Worm (Caenorhabditis elegans): Measurements from ENCODE around the gene dre-1.

The dre-1 gene

DNA sequence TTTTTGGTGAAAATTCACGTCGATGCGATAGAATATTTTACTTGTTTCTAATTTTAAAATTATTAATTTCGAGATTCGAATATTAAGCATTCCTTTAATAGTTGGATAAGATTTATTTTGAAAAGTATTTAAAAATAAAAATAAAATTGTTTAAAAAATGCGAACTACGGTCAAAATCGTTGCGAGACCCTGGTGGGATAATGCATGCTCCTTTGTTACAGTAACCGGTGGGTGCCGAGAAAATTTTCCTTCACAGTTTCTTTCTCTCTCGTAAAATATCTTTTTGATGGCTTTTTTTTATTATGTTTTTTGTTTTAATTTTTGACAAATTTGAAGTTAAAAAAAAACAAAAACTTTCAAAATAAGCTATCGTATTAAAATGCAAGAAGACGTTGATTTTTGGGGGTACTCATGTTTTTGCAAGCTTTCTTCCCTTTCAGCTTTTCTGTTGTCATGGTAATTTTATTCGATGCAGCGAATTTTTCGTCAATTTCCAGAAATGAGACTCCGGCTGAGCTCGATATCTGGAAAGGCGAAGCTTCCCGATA is 49.6 kb downstream of the dre-1 start, which contains the start of gene dgtr-1:
TSS of gene dgtr-1 (plus strand) at position 498 of the 548 bp plus-strand sequence.
- TF ChIP-seq zip-4 (GFP tag; optimal IDR thresholded peaks at IDR 0.05) (no peak), elt-3 (tag; optimal IDR thresholded peaks at IDR 0.05) (no peak), tbx-2 (tag; optimal IDR thresholded peaks at IDR 0.05) (no peak), lin-39 (tag; optimal IDR thresholded peaks at IDR 0.05) (no peak), dsc-1 (tag; optimal IDR thresholded peaks at IDR 0.05) (no peak), unc-98 (GFP tag; IDR thresholded peaks at IDR 0.05) (no peak), rnt-1 (tag; optimal IDR thresholded peaks at IDR 0.05) (no peak), lir-3 (tag; optimal IDR thresholded peaks at IDR 0.05; ENCODE audit: poor library complexity) (no peak), pax-3 (tag; optimal IDR thresholded peaks at IDR 0.05) (no peak), ztf-4 (tag; optimal IDR thresholded peaks at IDR 0.05) (no peak), elt-2 (tag; optimal IDR thresholded peaks at IDR 0.05) (no peak), mdl-1 (tag; optimal IDR thresholded peaks at IDR 0.05) (no peak), blmp-1 (tag; optimal IDR thresholded peaks at IDR 0.05) (no peak), tlp-1 (tag; optimal IDR thresholded peaks at IDR 0.05) (no peak)

DNA sequence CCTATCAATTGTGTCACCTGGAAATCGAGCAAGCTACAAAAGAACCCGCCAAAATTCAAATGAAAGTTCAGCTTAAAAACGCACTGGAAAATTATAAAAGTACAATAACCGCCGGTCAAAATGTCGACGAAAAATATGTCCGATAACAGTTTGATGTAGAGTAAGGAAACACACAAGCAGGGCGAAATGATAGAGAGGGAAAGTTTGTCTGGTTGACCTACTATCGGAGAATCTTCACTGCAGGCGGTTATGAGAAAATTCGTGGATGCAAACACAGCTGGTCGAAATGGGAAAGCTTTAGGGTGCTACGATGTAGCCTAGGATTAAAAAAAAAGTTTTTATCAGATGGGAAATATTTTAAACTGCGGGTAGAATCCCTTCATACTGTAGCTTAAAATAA is 50.9 kb downstream of the dre-1 start:
- TF ChIP-seq tlp-1 (tag; optimal IDR thresholded peaks at IDR 0.05) (no peak), fos-1 (tag; optimal IDR thresholded peaks at IDR 0.05) (no peak), blmp-1 (tag; optimal IDR thresholded peaks at IDR 0.05) (peak; percentile 94)

DNA sequence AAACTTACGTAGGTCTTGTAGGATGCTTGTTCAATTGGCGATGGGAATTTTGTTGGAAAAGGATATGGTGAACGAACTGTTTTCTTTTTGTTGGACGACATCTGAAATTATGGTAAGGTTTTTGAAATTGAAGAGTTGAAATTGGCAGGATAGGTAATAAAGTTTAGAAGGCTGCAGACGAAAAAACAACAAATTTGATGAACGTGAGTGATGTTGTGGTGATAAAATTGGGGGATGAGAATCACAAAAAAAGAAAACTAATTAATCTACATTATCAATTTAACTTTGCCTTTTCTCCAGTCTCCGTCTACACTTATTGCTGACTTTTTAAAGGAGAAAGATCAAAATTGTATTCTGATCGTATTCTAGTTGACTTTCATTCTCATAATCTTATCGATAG is 52.5 kb downstream of the dre-1 start, which contains the start of gene cpt-6:
TSS of gene cpt-6 (minus strand) at position 101 of the 400 bp plus-strand sequence.
- peak; percentile 65 for TF ChIP-seq nhr-85 (tag)
- TF ChIP-seq skn-1 (tag; optimal IDR thresholded peaks at IDR 0.05): no peak
- TF ChIP-seq lin-35 (GFP tag; optimal IDR thresholded peaks at IDR 0.05): no peak

DNA sequence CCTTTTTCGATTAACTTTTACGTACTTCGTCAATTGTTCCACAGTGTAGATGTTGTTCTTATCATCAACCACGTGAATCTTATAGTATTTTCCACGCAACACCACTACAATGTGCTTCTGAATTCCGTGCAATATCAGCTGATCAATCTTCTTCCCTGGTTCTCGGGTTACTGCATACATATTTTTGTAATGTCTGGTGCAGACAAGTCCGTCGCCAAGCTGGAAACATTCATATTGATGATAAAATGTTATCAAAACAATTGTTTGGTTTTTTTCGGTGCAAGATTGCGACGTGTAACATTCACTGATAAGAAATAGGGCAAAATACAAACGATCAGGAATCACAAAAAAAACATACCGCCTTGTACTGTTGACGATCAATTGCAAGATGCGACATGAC is 53.8 kb downstream of the dre-1 start:
- TF ChIP-seq elt-2 (tag; optimal IDR thresholded peaks at IDR 0.05): peak; percentile 67
- no peak for TF ChIP-seq nhr-47 (tag; optimal IDR thresholded peaks at IDR 0.05)
- TF ChIP-seq lin-35 (GFP tag; optimal IDR thresholded peaks at IDR 0.05): peak in 1 of 2 experiments; percentile 8

DNA sequence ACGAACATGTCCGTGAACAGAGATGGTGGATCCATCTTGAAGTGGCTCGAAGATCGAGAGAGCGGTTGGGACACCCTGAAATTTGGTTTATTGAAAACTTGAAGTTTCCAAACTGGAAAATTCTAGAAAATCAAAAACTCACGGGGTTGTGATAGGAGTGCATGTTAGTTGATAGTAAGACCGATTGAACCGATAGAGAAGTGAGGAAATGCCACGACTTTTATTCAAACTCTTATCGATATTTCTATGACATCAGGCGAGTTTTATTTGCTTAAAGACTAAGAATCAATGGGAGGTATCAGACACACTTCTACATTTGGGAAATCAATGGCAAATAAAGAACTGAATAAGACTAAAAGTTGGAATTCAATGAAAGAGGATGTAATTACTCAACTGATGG is 57.5 kb downstream of the dre-1 start, which contains the start of gene lec-10:
TSS of gene lec-10 (minus strand) at position 272 of the 400 bp plus-strand sequence.
- TF ChIP-seq ceh-82 (tag; optimal IDR thresholded peaks at IDR 0.05): no peak
- TF ChIP-seq nhr-12 (tag; optimal IDR thresholded peaks at IDR 0.05): no peak
- no peak for TF ChIP-seq nhr-19 (GFP tag; conservative IDR thresholded peaks at IDR 0.05)
- no peak for TF ChIP-seq pax-3 (tag; optimal IDR thresholded peaks at IDR 0.05)
- no peak for TF ChIP-seq ceh-90 (tag; optimal IDR thresholded peaks at IDR 0.05)
- no peak for TF ChIP-seq ztf-4 (tag; optimal IDR thresholded peaks at IDR 0.05)
- TF ChIP-seq jun-1 (tag; optimal IDR thresholded peaks at IDR 0.05): peak; percentile 39
- TF ChIP-seq nhr-76 (tag; optimal IDR thresholded peaks at IDR 0.05): no peak
- no peak for TF ChIP-seq blmp-1 (tag; optimal IDR thresholded peaks at IDR 0.05)
- no peak for TF ChIP-seq sptf-1 (tag; optimal IDR thresholded peaks at IDR 0.05)
- TF ChIP-seq egl-27 (tag; optimal IDR thresholded peaks at IDR 0.05): no peak
- TF ChIP-seq nhr-20 (tag; optimal IDR thresholded peaks at IDR 0.05): peak; percentile 5
- TF ChIP-seq rnt-1 (tag; optimal IDR thresholded peaks at IDR 0.05): no peak
- TF ChIP-seq pqm-1 (tag; optimal IDR thresholded peaks at IDR 0.05): peak; percentile 81
- TF ChIP-seq ztf-11 (tag; optimal IDR thresholded peaks at IDR 0.05): no peak
- no peak for TF ChIP-seq aha-1 (tag; optimal IDR thresholded peaks at IDR 0.05)
- no peak for TF ChIP-seq lin-39 (tag; optimal IDR thresholded peaks at IDR 0.05)
- TF ChIP-seq lin-35 (GFP tag; optimal IDR thresholded peaks at IDR 0.05): peak in 1 of 2 experiments; percentile 47
- TF ChIP-seq fos-1 (tag; optimal IDR thresholded peaks at IDR 0.05): no peak
- TF ChIP-seq efl-1 (optimal IDR thresholded peaks at IDR 0.05): no peak
- no peak for TF ChIP-seq efl-1 (GFP tag; optimal IDR thresholded peaks at IDR 0.05 in 1 of 2)
- peak; percentile 87 for TF ChIP-seq elt-2 (tag; optimal IDR thresholded peaks at IDR 0.05)
- no peak for TF ChIP-seq elt-3 (tag; optimal IDR thresholded peaks at IDR 0.05)
- no peak for TF ChIP-seq lin-13 (GFP tag; optimal IDR thresholded peaks at IDR 0.05)
